Worm (Caenorhabditis elegans) whole organism, late embryonic: Measurements from ENCODE around the gene srj-5.

Source experiments
- Y22D7AL.16 ChIP-seq: sonication (generic microtip); optimal IDR thresholded peaks from 2 replicates; lab custom pipeline; 2016; ENCODE audit warnings: missing genetic modification characterization, missing compliant biosample characterization
- ceh-45 ChIP-seq: fragments of 200-800 bp; sonication (Bioruptor generic); IDR thresholded peaks from 2 replicates; pipeline ENCODE4 v1.3.6; 2022; ENCODE audit warnings: missing genetic modification reagents, missing genetic modification characterization, missing compliant biosample characterization
- ceh-48 ChIP-seq: sonication (generic microtip); optimal IDR thresholded peaks from 2 replicates; lab custom pipeline; 2016; ENCODE audit warnings: missing genetic modification characterization, inconsistent platforms, missing compliant biosample characterization
- ceh-6 ChIP-seq: fragments of 200-800 bp; sonication (Bioruptor generic); optimal IDR thresholded peaks from 2 replicates; lab custom pipeline; 2018; ENCODE audit warnings: mild to moderate bottlenecking, missing genetic modification characterization, missing compliant biosample characterization
- elt-4 ChIP-seq: sonication (generic microtip); optimal IDR thresholded peaks from 2 replicates; lab custom pipeline; 2016; ENCODE audit warnings: missing genetic modification characterization, missing compliant biosample characterization
- gmeb-2 ChIP-seq: sonication (generic microtip); optimal IDR thresholded peaks from 2 replicates; lab custom pipeline; 2016; ENCODE audit warnings: missing genetic modification characterization, inconsistent platforms, missing compliant biosample characterization

DNA sequence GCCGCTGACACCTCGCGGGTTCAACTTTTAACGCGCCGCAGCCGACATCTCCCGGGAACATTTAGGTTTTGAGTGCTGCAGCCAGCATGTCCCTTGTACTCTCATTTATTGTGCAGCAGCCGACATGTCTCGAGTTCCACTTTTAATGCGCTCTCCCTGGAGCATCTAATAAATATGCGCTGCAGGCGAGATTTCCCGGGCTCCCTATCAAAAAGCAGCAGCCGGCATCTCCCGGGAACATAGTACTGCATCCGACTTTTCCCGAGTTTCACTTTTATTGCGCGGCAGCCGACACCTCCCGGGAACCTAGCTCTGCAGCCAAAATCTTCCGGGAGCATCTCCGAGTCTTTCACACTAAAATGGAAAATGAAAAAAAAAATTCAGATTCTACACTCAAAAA, 31.9 kb downstream of the srj-5 start:
- TF ChIP-seq elt-4 (tag; lab: Kevin White, UChicago) (no peak), Y22D7AL.16 (tag; lab: Kevin White, UChicago) (no peak), ceh-45 (GFP tag; lab: Robert Waterston, UW) (no peak), ceh-6 (no peak), gmeb-2 (no peak), ceh-48 (no peak)
